Worm (Caenorhabditis elegans): Measurements from ENCODE around the gene aman-2.
A peak's percentile ranks its signal among the peaks of the same experiment; 100 is the strongest.

The aman-2 gene

ce11 chrV:11933196-11934028, at the start of gene aman-2, which contains the start of gene F58H1.3:
aman-2 (minus strand) TSS chrV:11933246.
F58H1.3 (plus strand) TSS chrV:11933978.
- TF ChIP-seq ztf-11 (tag; optimal IDR thresholded peaks at IDR 0.05), result no peak
- TF ChIP-seq ceh-16 (tag; optimal IDR thresholded peaks at IDR 0.05), result no peak
- TF ChIP-seq nhr-25 (tag; optimal IDR thresholded peaks at IDR 0.05), result no peak
- no peak for TF ChIP-seq elt-3 (tag; optimal IDR thresholded peaks at IDR 0.05)
- no peak for TF ChIP-seq nhr-23 (tag; optimal IDR thresholded peaks at IDR 0.05)
- peak; percentile 55 for TF ChIP-seq lin-15B (tag; optimal IDR thresholded peaks at IDR 0.05)
- TF ChIP-seq pha-4 (tag; optimal IDR thresholded peaks at IDR 0.05), result peak; percentile 71
- peak; percentile 36 for TF ChIP-seq hmg-11 (tag; optimal IDR thresholded peaks at IDR 0.05)
- peak; percentile 57 for TF ChIP-seq nfya-1 (tag; optimal IDR thresholded peaks at IDR 0.05; ENCODE audit: insufficient read depth)
- no peak for TF ChIP-seq aly-2 (tag; optimal IDR thresholded peaks at IDR 0.05)
- no peak for TF ChIP-seq skn-1 (tag; optimal IDR thresholded peaks at IDR 0.05)
- no peak for TF ChIP-seq pqm-1 (tag; optimal IDR thresholded peaks at IDR 0.05)
- peak; percentile 21 for TF ChIP-seq elt-2 (tag; optimal IDR thresholded peaks at IDR 0.05)
- no peak for TF ChIP-seq nhr-77 (tag; optimal IDR thresholded peaks at IDR 0.05)
- TF ChIP-seq mdl-1 (tag; optimal IDR thresholded peaks at IDR 0.05), result no peak
- no peak for TF ChIP-seq jun-1 (tag; optimal IDR thresholded peaks at IDR 0.05)

DNA sequence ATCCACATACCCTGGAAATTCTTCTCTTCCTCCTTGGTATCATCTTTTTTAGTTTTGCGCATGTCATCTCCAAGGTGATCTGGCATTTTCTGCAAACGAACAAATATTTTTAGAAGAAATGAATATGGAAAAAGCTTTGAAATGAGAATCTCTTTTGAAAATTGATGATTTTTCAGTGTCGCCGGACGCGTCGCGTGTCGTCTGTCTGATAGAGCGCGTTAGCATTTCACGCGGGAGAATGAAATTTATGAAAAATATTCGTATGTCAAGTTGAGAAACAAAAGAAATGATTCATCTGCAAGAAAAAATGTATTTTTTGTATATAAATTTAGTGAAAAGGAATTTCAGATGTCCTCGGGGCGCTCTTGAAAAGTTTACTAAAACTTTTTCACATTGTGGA, 49.3 kb upstream of the aman-2 start, which contains the start of gene rpt-1:
TSS of gene rpt-1 (minus strand) at position 89 of the 400 bp plus-strand sequence.
- TF ChIP-seq ztf-11 (tag; optimal IDR thresholded peaks at IDR 0.05), result no peak
- TF ChIP-seq ZK546.5 (tag; optimal IDR thresholded peaks at IDR 0.05), result no peak
- TF ChIP-seq lin-39 (tag; optimal IDR thresholded peaks at IDR 0.05), result peak; percentile 45
- TF ChIP-seq daf-12 (tag; optimal IDR thresholded peaks at IDR 0.05), result no peak
- no peak for TF ChIP-seq pqm-1 (tag; optimal IDR thresholded peaks at IDR 0.05)
- no peak for TF ChIP-seq egl-27 (tag; optimal IDR thresholded peaks at IDR 0.05)
- TF ChIP-seq ceh-9 (tag; optimal IDR thresholded peaks at IDR 0.05), result no peak
- TF ChIP-seq elt-3 (tag; optimal IDR thresholded peaks at IDR 0.05), result no peak
- no peak for TF ChIP-seq nhr-12 (tag; optimal IDR thresholded peaks at IDR 0.05)
- TF ChIP-seq snpc-4 (tag; optimal IDR thresholded peaks at IDR 0.05), result peak; percentile 90
- no peak for TF ChIP-seq mdl-1 (tag; optimal IDR thresholded peaks at IDR 0.05)
- peak; percentile 29 for TF ChIP-seq elt-2 (tag; optimal IDR thresholded peaks at IDR 0.05)
- peak; percentile 9 for TF ChIP-seq elt-1 (tag; optimal IDR thresholded peaks at IDR 0.05)
- TF ChIP-seq skn-1 (tag; optimal IDR thresholded peaks at IDR 0.05), result peak; percentile 98
- no peak for TF ChIP-seq unc-62 (GFP tag; optimal IDR thresholded peaks at IDR 0.05)
- peak; percentile 14 for TF ChIP-seq hmg-11 (tag; optimal IDR thresholded peaks at IDR 0.05)
- no peak for TF ChIP-seq tbx-2 (tag; optimal IDR thresholded peaks at IDR 0.05)
- TF ChIP-seq ceh-16 (tag; optimal IDR thresholded peaks at IDR 0.05), result no peak
- TF ChIP-seq pha-4 (tag; optimal IDR thresholded peaks at IDR 0.05), result peak; percentile 89
- TF ChIP-seq nhr-76 (tag; optimal IDR thresholded peaks at IDR 0.05), result no peak
- no peak for TF ChIP-seq ceh-28 (tag; optimal IDR thresholded peaks at IDR 0.05)
- no peak for TF ChIP-seq eor-1 (tag; optimal IDR thresholded peaks at IDR 0.05)
- TF ChIP-seq ztf-4 (tag; optimal IDR thresholded peaks at IDR 0.05), result no peak
- TF ChIP-seq aly-2 (tag; optimal IDR thresholded peaks at IDR 0.05), result no peak
- no peak for TF ChIP-seq ceh-82 (tag; optimal IDR thresholded peaks at IDR 0.05)
- peak; percentile 84 for TF ChIP-seq nfya-1 (tag; optimal IDR thresholded peaks at IDR 0.05; ENCODE audit: insufficient read depth)
- TF ChIP-seq egl-5 (tag; optimal IDR thresholded peaks at IDR 0.05), result peak; percentile 36
- TF ChIP-seq fos-1 (tag; optimal IDR thresholded peaks at IDR 0.05), result no peak
- peak; percentile 85 for TF ChIP-seq nhr-23 (tag; optimal IDR thresholded peaks at IDR 0.05)
- TF ChIP-seq lin-15B (tag; optimal IDR thresholded peaks at IDR 0.05), result peak; percentile 90
- TF ChIP-seq nhr-67 (tag; optimal IDR thresholded peaks at IDR 0.05), result no peak
- TF ChIP-seq jun-1 (tag; optimal IDR thresholded peaks at IDR 0.05), result no peak
- TF ChIP-seq sea-2 (GFP tag; optimal IDR thresholded peaks at IDR 0.05), result no peak
- TF ChIP-seq nhr-43 (tag; optimal IDR thresholded peaks at IDR 0.05; ENCODE audit: poor library complexity, severe bottlenecking), result peak; percentile 5
- no peak for TF ChIP-seq lsy-12 (tag; optimal IDR thresholded peaks at IDR 0.05)
- no peak for TF ChIP-seq unc-39 (tag; optimal IDR thresholded peaks at IDR 0.05)
- peak; percentile 70 for TF ChIP-seq nhr-25 (tag; optimal IDR thresholded peaks at IDR 0.05)
- TF ChIP-seq nhr-77 (tag; optimal IDR thresholded peaks at IDR 0.05), result no peak
- TF ChIP-seq ama-1 (optimal IDR thresholded peaks at IDR 0.05), result no peak
- TF ChIP-seq mml-1 (tag; optimal IDR thresholded peaks at IDR 0.05), result no peak
- TF ChIP-seq R02D3.7 (tag; optimal IDR thresholded peaks at IDR 0.05), result peak; percentile 3
- no peak for TF ChIP-seq zag-1 (tag; optimal IDR thresholded peaks at IDR 0.05)
- TF ChIP-seq nhr-28 (tag; optimal IDR thresholded peaks at IDR 0.05), result no peak
- no peak for TF ChIP-seq fkh-10 (GFP tag; optimal IDR thresholded peaks at IDR 0.05)
- TF ChIP-seq fkh-2 (tag; optimal IDR thresholded peaks at IDR 0.05), result no peak
- no peak for TF ChIP-seq nhr-11 (tag; optimal IDR thresholded peaks at IDR 0.05)
- no peak for TF ChIP-seq nhr-237 (tag; optimal IDR thresholded peaks at IDR 0.05)
